Worm (Caenorhabditis elegans) whole organism, mixed stage, embryonic: Measurements from ENCODE around the gene srh-63.

ENCODE experiments used
- bed-3 ChIP-seq: fragments of 200-800 bp; sonication (Bioruptor generic); optimal IDR thresholded peaks from 3 replicates; lab custom pipeline; 2018; ENCODE audit warnings: mild to moderate bottlenecking, missing genetic modification characterization, moderate library complexity, missing compliant biosample characterization
- elt-3 ChIP-seq: fragments of 150-350 bp; optimal IDR thresholded peaks from 2 replicates; lab custom pipeline; 2014; ENCODE audit warnings: missing biosample characterization, missing genetic modification characterization
- mep-1 ChIP-seq: fragments of 150-350 bp; optimal IDR thresholded peaks from 2 replicates; lab custom pipeline; 2017; ENCODE audit warnings: missing biosample characterization, missing genetic modification reagents, missing genetic modification characterization, inconsistent platforms
- nhr-12 ChIP-seq: fragments of 150-350 bp; optimal IDR thresholded peaks from 2 replicates; lab custom pipeline; 2014; ENCODE audit warnings: missing biosample characterization, missing genetic modification characterization
- nhr-76 ChIP-seq: sonication (generic microtip); optimal IDR thresholded peaks from 2 replicates; lab custom pipeline; 2017; ENCODE audit warnings: missing biosample characterization, missing genetic modification characterization
- pha-4 ChIP-seq: fragments of 150-350 bp; optimal IDR thresholded peaks from 2 replicates; lab custom pipeline; 2018; ENCODE audit warnings: missing biosample characterization, missing genetic modification reagents, missing genetic modification characterization
- snpc-4 ChIP-seq: fragments of 150-350 bp; optimal IDR thresholded peaks from 2 replicates; lab custom pipeline; 2014; ENCODE audit warnings: missing biosample characterization, missing genetic modification characterization
- tbx-8 ChIP-seq: fragments of 200-800 bp; sonication (Bioruptor generic); optimal IDR thresholded peaks from 2 replicates; lab custom pipeline; 2018; ENCODE audit warnings: mild to moderate bottlenecking, missing genetic modification characterization, moderate library complexity, missing compliant biosample characterization
- unc-120 ChIP-seq: sonication (generic microtip); optimal IDR thresholded peaks from 2 replicates; lab custom pipeline; 2017; ENCODE audit warnings: missing genetic modification characterization, missing compliant biosample characterization; ENCODE audit not compliant: poor library complexity, severe bottlenecking
- unc-39 ChIP-seq: fragments of 150-350 bp; optimal IDR thresholded peaks from 2 replicates; lab custom pipeline; 2014; ENCODE audit warnings: missing biosample characterization, missing genetic modification characterization

ce11 chrIV:14557642-14558041 lies 34.0 kb downstream of the srh-63 start:
- TF ChIP-seq nhr-12 (tag; lab: Kevin White, UChicago) = no peak
- TF ChIP-seq mep-1 (tag; lab: Kevin White, UChicago) = no peak
- TF ChIP-seq bed-3 = no peak
- no peak for TF ChIP-seq pha-4 (tag; lab: Kevin White, UChicago)
- TF ChIP-seq nhr-76 = no peak
- TF ChIP-seq snpc-4 (tag; lab: Kevin White, UChicago) = no peak
- no peak for TF ChIP-seq elt-3
- TF ChIP-seq unc-120 (tag; lab: Kevin White, UChicago) = no peak
- no peak for TF ChIP-seq tbx-8 (GFP tag; lab: Kevin White, UChicago)
- TF ChIP-seq unc-39 (tag; lab: Kevin White, UChicago) = no peak
